Fruit fly (Drosophila melanogaster) whole organism, pupa: Measurements from ENCODE around the gene dnc.

Experiments
- CG10348 ChIP-seq: fragments of 200-800 bp; sonication (Bioruptor generic); IDR thresholded peaks from 2 replicates; pipeline ENCODE4 v1.3.6; 2022; ENCODE audit warnings: missing biosample characterization, missing genetic modification characterization
- CG12605 ChIP-seq: fragments of 200-800 bp; sonication (Bioruptor generic); IDR thresholded peaks from 2 replicates; pipeline ENCODE4 v1.3.6; 2022; ENCODE audit warnings: missing biosample characterization, missing genetic modification characterization
- CG13204 ChIP-seq: fragments of 200-800 bp; sonication (Bioruptor generic); optimal IDR thresholded peaks from 2 replicates; lab custom pipeline; 2018; ENCODE audit warnings: missing biosample characterization, mild to moderate bottlenecking, missing genetic modification characterization, moderate library complexity
- CG14655 ChIP-seq: fragments of 200-800 bp; sonication (Bioruptor generic); optimal IDR thresholded peaks from 3 replicates; lab custom pipeline; 2017; ENCODE audit warnings: mild to moderate bottlenecking, missing biosample characterization, missing genetic modification reagents, missing genetic modification characterization
- CG15710 ChIP-seq: fragments of 200-800 bp; sonication (Bioruptor generic); optimal IDR thresholded peaks from 2 replicates; lab custom pipeline; 2018; ENCODE audit warnings: missing biosample characterization, mild to moderate bottlenecking, missing genetic modification characterization, moderate library complexity
- CG17806 ChIP-seq: fragments of 200-800 bp; sonication (Bioruptor generic); optimal IDR thresholded peaks from 2 replicates; lab custom pipeline; 2018; ENCODE audit warnings: missing biosample characterization, mild to moderate bottlenecking, missing genetic modification characterization, moderate library complexity
- CG32121 ChIP-seq: fragments of 200-800 bp; sonication (Bioruptor generic); IDR thresholded peaks from 2 replicates; pipeline ENCODE4 v1.3.6; 2022; ENCODE audit warnings: missing biosample characterization, missing genetic modification characterization
- CG34367 ChIP-seq: fragments of 200-800 bp; sonication (Bioruptor generic); optimal IDR thresholded peaks from 2 replicates; lab custom pipeline; 2018; ENCODE audit warnings: missing biosample characterization, mild to moderate bottlenecking, missing genetic modification characterization
- CG4496 ChIP-seq: fragments of 200-800 bp; sonication (Bioruptor generic); IDR thresholded peaks from 3 replicates; pipeline ENCODE4 v1.3.6; 2022; ENCODE audit warnings: missing biosample characterization, missing genetic modification characterization
- CG8159 ChIP-seq: fragments of 200-800 bp; sonication (Bioruptor generic); optimal IDR thresholded peaks from 3 replicates; lab custom pipeline; 2018; ENCODE audit warnings: missing biosample characterization, mild to moderate bottlenecking, missing genetic modification characterization, moderate library complexity
- CG8301 ChIP-seq: fragments of 200-800 bp; sonication (Bioruptor generic); optimal IDR thresholded peaks from 2 replicates; lab custom pipeline; 2018; ENCODE audit warnings: missing biosample characterization, mild to moderate bottlenecking, missing genetic modification characterization
- CG9948 ChIP-seq: fragments of 200-800 bp; sonication (Bioruptor generic); optimal IDR thresholded peaks from 2 replicates; lab custom pipeline; 2018; ENCODE audit warnings: missing biosample characterization, mild to moderate bottlenecking, missing genetic modification characterization, moderate library complexity
- D1 ChIP-seq: fragments of 200-800 bp; sonication (Bioruptor generic); optimal IDR thresholded peaks from 2 replicates; lab custom pipeline; 2018; ENCODE audit warnings: missing biosample characterization, mild to moderate bottlenecking, missing genetic modification characterization, moderate library complexity
- EcR ChIP-seq: fragments of 200-800 bp; sonication (Bioruptor generic); optimal IDR thresholded peaks from 3 replicates; lab custom pipeline; 2019; ENCODE audit warnings: missing biosample characterization, missing genetic modification characterization, mild to moderate bottlenecking, moderate library complexity, missing genetic modification reagents
- Ets98B ChIP-seq: fragments of 200-800 bp; sonication (Bioruptor generic); IDR thresholded peaks from 2 replicates; pipeline ENCODE4 v1.3.6; 2022; ENCODE audit warnings: missing biosample characterization, missing genetic modification characterization
- Pif1A ChIP-seq: fragments of 200-800 bp; sonication (Bioruptor generic); optimal IDR thresholded peaks from 3 replicates; lab custom pipeline; 2016; ENCODE audit warnings: missing biosample characterization, missing genetic modification characterization
- Pif1B ChIP-seq: fragments of 200-800 bp; sonication (Bioruptor generic); optimal IDR thresholded peaks from 3 replicates; lab custom pipeline; 2016; ENCODE audit warnings: missing biosample characterization, missing genetic modification characterization
- Snoo ChIP-seq: fragments of 200-800 bp; sonication (Bioruptor generic); optimal IDR thresholded peaks from 3 replicates; lab custom pipeline; 2017; ENCODE audit warnings: missing biosample characterization, mild to moderate bottlenecking, missing genetic modification characterization, inconsistent platforms
- fd96Ca ChIP-seq: fragments of 200-800 bp; sonication (Bioruptor generic); IDR thresholded peaks from 3 replicates; pipeline ENCODE4 v1.3.6; 2022; ENCODE audit warnings: missing biosample characterization, missing genetic modification characterization
- gl ChIP-seq: fragments of 200-800 bp; sonication (Bioruptor generic); optimal IDR thresholded peaks from 2 replicates; lab custom pipeline; 2018; ENCODE audit warnings: missing biosample characterization, mild to moderate bottlenecking, missing genetic modification characterization
- rn ChIP-seq: fragments of 200-800 bp; sonication (Bioruptor generic); IDR thresholded peaks from 2 replicates; pipeline ENCODE4 v1.3.6; 2022; ENCODE audit warnings: missing biosample characterization, missing genetic modification characterization

dnc gene

dm6 chrX:3281958-3282357 lies 105.7 kb downstream of the dnc start:
- TF ChIP-seq Ets98B (GFP tag; lab: Robert Waterston, UW): no peak
- no peak for TF ChIP-seq CG34367
- no peak for TF ChIP-seq CG9948 (tag; lab: Kevin White, UChicago)
- no peak for TF ChIP-seq CG10348
- TF ChIP-seq rn: no peak
- TF ChIP-seq CG8301: no peak
- no peak for TF ChIP-seq CG15710 (tag; lab: Kevin White, UChicago)
- TF ChIP-seq CG12605 (GFP tag; lab: Robert Waterston, UW): no peak
- no peak for TF ChIP-seq CG14655 (GFP tag; lab: Kevin White, UChicago)
- TF ChIP-seq CG17806 (tag; lab: Kevin White, UChicago): no peak
- TF ChIP-seq Pif1B (GFP tag; lab: Kevin White, UChicago): no peak
- TF ChIP-seq gl: no peak
- no peak for TF ChIP-seq fd96Ca (GFP tag; lab: Robert Waterston, UW)
- TF ChIP-seq EcR (GFP tag; lab: Kevin White, UChicago): no peak
- TF ChIP-seq Pif1A (GFP tag; lab: Kevin White, UChicago): no peak

dm6 chrX:3288247-3288838 lies 112.1 kb downstream of the dnc start:
- no peak for TF ChIP-seq CG9948 (tag; lab: Kevin White, UChicago)
- no peak for TF ChIP-seq EcR (GFP tag; lab: Kevin White, UChicago)
- TF ChIP-seq CG32121 (GFP tag; lab: Robert Waterston, UW): no peak
- no peak for TF ChIP-seq CG13204
- TF ChIP-seq CG10348: no peak
- TF ChIP-seq CG8301: no peak
- TF ChIP-seq CG14655 (GFP tag; lab: Kevin White, UChicago): no peak
- no peak for TF ChIP-seq CG17806 (tag; lab: Kevin White, UChicago)
- no peak for TF ChIP-seq CG4496 (GFP tag; lab: Robert Waterston, UW)
- no peak for TF ChIP-seq CG12605 (GFP tag; lab: Robert Waterston, UW)
- TF ChIP-seq fd96Ca (GFP tag; lab: Robert Waterston, UW): no peak
- no peak for TF ChIP-seq Pif1A (GFP tag; lab: Kevin White, UChicago)
- no peak for TF ChIP-seq CG15710 (tag; lab: Kevin White, UChicago)
- no peak for TF ChIP-seq rn
- TF ChIP-seq Pif1B (GFP tag; lab: Kevin White, UChicago): no peak

DNA sequence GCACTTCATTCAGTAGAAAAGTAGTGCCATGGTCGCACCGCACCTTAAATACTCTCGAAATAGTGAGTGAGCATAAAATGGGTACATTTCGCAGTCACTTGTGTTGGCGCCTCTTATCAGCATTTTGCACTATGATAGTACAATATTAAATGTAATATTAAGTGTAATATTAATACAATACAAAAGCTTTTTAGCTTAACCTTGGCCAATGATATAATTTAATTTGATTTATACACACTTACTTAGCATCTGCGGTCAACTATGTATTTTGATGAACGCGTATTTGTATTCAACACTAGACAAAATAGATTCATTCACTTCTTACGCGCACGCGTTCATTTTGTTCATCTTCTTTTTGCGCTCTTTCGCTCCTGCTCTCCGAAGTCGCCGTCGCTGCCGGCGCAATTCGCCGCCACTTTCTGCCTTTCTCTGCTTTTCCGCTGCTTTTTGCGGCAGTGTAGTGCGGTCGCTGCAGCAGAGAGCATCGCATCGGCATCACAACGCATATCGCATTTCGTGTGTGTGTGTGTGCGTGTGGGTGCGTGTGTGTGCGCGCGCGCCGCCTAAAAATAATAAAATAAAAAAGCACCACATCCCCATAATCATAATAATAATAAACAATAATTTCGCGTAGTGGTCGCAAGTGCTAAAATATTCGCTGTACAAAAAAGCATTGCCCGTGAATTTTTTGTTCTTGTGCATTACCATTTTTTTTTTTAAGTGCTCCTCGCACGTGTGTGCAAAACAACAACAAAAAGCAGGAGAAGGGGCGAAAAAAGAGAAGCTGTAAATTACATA lies 112.9 kb downstream of the dnc start:
- TF ChIP-seq Ets98B (GFP tag; lab: Robert Waterston, UW): peak; percentile 66; the same call in 1 of the 2 replicates
- TF ChIP-seq CG13204: no peak
- TF ChIP-seq rn: no peak
- peak; percentile 33 for TF ChIP-seq CG12605 (GFP tag; lab: Robert Waterston, UW)
- TF ChIP-seq CG4496 (GFP tag; lab: Robert Waterston, UW): peak; percentile 80
- TF ChIP-seq gl: no peak
- no peak for TF ChIP-seq CG10348
- peak; percentile 80 for TF ChIP-seq fd96Ca (GFP tag; lab: Robert Waterston, UW)
- peak; percentile 26 for TF ChIP-seq Snoo (tag; lab: Kevin White, UChicago)
- peak; percentile 60 for TF ChIP-seq CG17806 (tag; lab: Kevin White, UChicago)
- peak; percentile 27 for TF ChIP-seq CG34367
- no peak for TF ChIP-seq EcR (GFP tag; lab: Kevin White, UChicago)
- TF ChIP-seq Pif1B (GFP tag; lab: Kevin White, UChicago): peak; percentile 75
- peak; percentile 50 for TF ChIP-seq CG8301
- TF ChIP-seq CG32121 (GFP tag; lab: Robert Waterston, UW): peak; percentile 75
- peak; percentile 45 for TF ChIP-seq Pif1A (GFP tag; lab: Kevin White, UChicago)
- TF ChIP-seq CG14655 (GFP tag; lab: Kevin White, UChicago): peak; percentile 71
- peak; percentile 31 for TF ChIP-seq CG15710 (tag; lab: Kevin White, UChicago)
- TF ChIP-seq D1: peak; percentile 67
- peak; percentile 45 for TF ChIP-seq CG9948 (tag; lab: Kevin White, UChicago)
- peak; percentile 50 for TF ChIP-seq CG8159 (tag; lab: Kevin White, UChicago)

DNA sequence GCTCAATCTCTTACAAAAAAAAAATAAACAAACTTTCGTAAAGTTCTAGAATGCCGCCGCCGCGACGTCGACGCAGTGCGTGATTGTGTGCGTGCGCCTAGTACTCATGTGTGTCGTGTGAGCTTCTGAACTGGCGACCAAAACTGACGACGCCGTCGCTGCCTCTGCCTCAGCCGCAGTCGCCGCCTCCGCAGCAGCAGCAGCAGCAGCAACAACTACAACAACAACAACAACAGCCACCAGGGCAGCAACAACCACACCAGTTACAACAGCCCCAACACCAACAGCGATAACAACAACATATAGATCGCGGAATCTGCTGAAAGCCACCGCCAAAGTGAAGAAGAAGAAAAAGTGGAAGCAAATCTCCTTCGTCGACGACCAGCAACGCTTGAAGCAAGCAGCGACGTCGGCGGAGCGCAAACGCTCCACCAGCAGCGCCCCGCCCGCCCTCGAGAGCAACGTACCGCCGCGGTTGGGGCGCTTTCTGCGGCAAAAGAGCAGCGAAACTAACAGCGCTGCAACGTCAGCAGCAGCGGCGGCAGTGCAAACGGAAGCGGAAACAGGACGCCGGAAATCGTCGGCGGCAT lies 114.9 kb downstream of the dnc start:
- peak; percentile 56 for TF ChIP-seq CG13204
- no peak for TF ChIP-seq Snoo (tag; lab: Kevin White, UChicago)

- TF ChIP-seq Pif1B (GFP tag; lab: Kevin White, UChicago) (peak; percentile 95), CG9948 (tag; lab: Kevin White, UChicago) (peak; percentile 97), CG8159 (tag; lab: Kevin White, UChicago) (peak; percentile 94), EcR (GFP tag; lab: Kevin White, UChicago) (no peak), CG12605 (GFP tag; lab: Robert Waterston, UW) (peak; percentile 97), CG4496 (GFP tag; lab: Robert Waterston, UW) (peak; percentile 99), rn (peak; percentile 97), Snoo (tag; lab: Kevin White, UChicago) (peak; percentile 92), CG10348 (peak; percentile 95), CG32121 (GFP tag; lab: Robert Waterston, UW) (peak; percentile 98), Ets98B (GFP tag; lab: Robert Waterston, UW) (peak; percentile 98), CG8301 (peak; percentile 97), Pif1A (GFP tag; lab: Kevin White, UChicago) (peak; percentile 98), D1 (peak; percentile 53), CG14655 (GFP tag; lab: Kevin White, UChicago) (peak; percentile 97), CG13204 (peak; percentile 85), fd96Ca (GFP tag; lab: Robert Waterston, UW) (peak; percentile 99), CG34367 (peak; percentile 97), gl (peak; percentile 89), CG15710 (tag; lab: Kevin White, UChicago) (peak; percentile 93), CG17806 (tag; lab: Kevin White, UChicago) (peak; percentile 95)
- TF ChIP-seq, all 21 proteins: peak for 20
Observed at dm6 chrX:3294816-3295466, 118.7 kb downstream of the dnc start.
